Worm (Caenorhabditis elegans) whole organism, L4 larva: ENCODE data around the gene acbp-3.

Experiments
- ceh-32 ChIP-seq: sonication (generic microtip); optimal IDR thresholded peaks from 2 replicates; lab custom pipeline; 2016; ENCODE audit warnings: mild to moderate bottlenecking, missing genetic modification characterization, missing compliant biosample characterization; ENCODE audit not compliant: poor library complexity
- ceh-62 ChIP-seq: sonication (generic microtip); optimal IDR thresholded peaks from 2 replicates; lab custom pipeline; 2017; ENCODE audit warnings: missing biosample characterization, missing genetic modification characterization
- fkh-10 ChIP-seq: fragments of 150-350 bp; optimal IDR thresholded peaks from 2 replicates; lab custom pipeline; 2014; ENCODE audit warnings: missing biosample characterization, missing genetic modification reagents, missing genetic modification characterization
- fos-1 ChIP-seq: fragments of 150-350 bp; optimal IDR thresholded peaks from 2 replicates; lab custom pipeline; 2014; ENCODE audit warnings: missing biosample characterization, missing genetic modification characterization
- gei-8 ChIP-seq: fragments of 200-800 bp; sonication (Bioruptor generic); optimal IDR thresholded peaks from 2 replicates; lab custom pipeline; 2018; ENCODE audit warnings: mild to moderate bottlenecking, missing genetic modification characterization, missing compliant biosample characterization
- hlh-11 ChIP-seq: fragments of 200-800 bp; sonication (Bioruptor generic); optimal IDR thresholded peaks from 2 replicates; lab custom pipeline; 2018; ENCODE audit warnings: mild to moderate bottlenecking, missing genetic modification characterization, missing compliant biosample characterization
- mep-1 ChIP-seq: fragments of 150-350 bp; sonication (generic microtip); optimal IDR thresholded peaks from 3 replicates; lab custom pipeline; 2014; ENCODE audit warnings: missing biosample characterization, missing genetic modification characterization
- nhr-76 ChIP-seq: fragments of 150-350 bp; optimal IDR thresholded peaks from 2 replicates; lab custom pipeline; 2014; ENCODE audit warnings: missing biosample characterization, missing genetic modification characterization
- php-3 ChIP-seq: fragments of 200-800 bp; sonication (Bioruptor generic); IDR thresholded peaks from 2 replicates; pipeline ENCODE4 v1.3.6; 2022; ENCODE audit warnings: missing genetic modification reagents, missing genetic modification characterization, missing compliant biosample characterization
- spr-1 ChIP-seq: sonication (generic microtip); optimal IDR thresholded peaks from 2 replicates; lab custom pipeline; 2016; ENCODE audit warnings: mild to moderate bottlenecking, missing genetic modification characterization, missing compliant biosample characterization
- vab-7 ChIP-seq: fragments of 200-800 bp; sonication (Bioruptor generic); IDR thresholded peaks from 2 replicates; pipeline ENCODE4 v1.3.6; 2022; ENCODE audit warnings: missing genetic modification reagents, missing genetic modification characterization, missing compliant biosample characterization
- zag-1 ChIP-seq: fragments of 150-350 bp; optimal IDR thresholded peaks from 2 replicates; lab custom pipeline; 2014; ENCODE audit warnings: missing biosample characterization, missing genetic modification characterization

DNA sequence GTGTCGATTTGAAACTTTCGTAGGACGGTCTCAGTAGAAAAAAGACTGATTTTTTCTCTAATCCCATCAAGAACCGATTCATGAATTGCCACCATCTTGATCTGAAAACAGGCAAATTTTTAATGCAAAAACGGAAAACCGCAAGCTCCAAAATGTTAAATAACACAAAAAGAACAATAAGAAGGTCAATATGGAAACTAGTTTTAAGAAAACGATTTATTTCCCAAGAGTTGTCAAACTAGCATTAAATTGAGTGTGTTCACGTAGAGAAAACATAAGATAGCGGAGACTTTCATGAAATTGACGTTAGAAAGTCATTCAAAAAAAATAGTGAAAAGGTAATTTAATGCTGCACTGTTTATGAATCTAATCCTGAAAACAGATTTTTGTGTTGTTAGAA lies 10.9 kb downstream of the acbp-3 start, which contains the start of gene F47B10.9:
- TF ChIP-seq zag-1 (tag; lab: Kevin White, UChicago) (no peak), php-3 (no peak), ceh-62 (tag; lab: Kevin White, UChicago) (no peak), fos-1 (no peak), mep-1 (no peak), hlh-11 (no peak), vab-7 (GFP tag; lab: Robert Waterston, UW) (no peak), fkh-10 (no peak), ceh-32 (no peak), spr-1 (tag; lab: Kevin White, UChicago) (no peak), nhr-76 (tag; lab: Kevin White, UChicago) (no peak), gei-8 (no peak)
